Worm (Caenorhabditis elegans) whole organism, L1 larva: Measurements from ENCODE around the gene Y46H3C.5.

Experiments used
- blmp-1 ChIP-seq: fragments of 150-350 bp; optimal IDR thresholded peaks from 2 replicates; lab custom pipeline; 2014; ENCODE audit warnings: missing biosample characterization, missing genetic modification characterization
- ceh-90 ChIP-seq: sonication (generic microtip); optimal IDR thresholded peaks from 2 replicates; lab custom pipeline; 2016; ENCODE audit warnings: missing genetic modification characterization, missing compliant biosample characterization
- ces-1 ChIP-seq: fragments of 150-350 bp; optimal IDR thresholded peaks from 2 replicates; lab custom pipeline; 2014; ENCODE audit warnings: missing biosample characterization, missing genetic modification reagents, missing genetic modification characterization
- hpl-2 ChIP-seq: fragments of 150-350 bp; optimal IDR thresholded peaks from 2 replicates; lab custom pipeline; 2014; ENCODE audit warnings: missing biosample characterization, missing genetic modification reagents, missing genetic modification characterization
- isw-1 ChIP-seq: fragments of 200-800 bp; sonication (Bioruptor generic); IDR thresholded peaks from 2 replicates; pipeline ENCODE4 v1.3.6; 2022; ENCODE audit warnings: missing genetic modification characterization, missing compliant biosample characterization
- jun-1 ChIP-seq: fragments of 150-350 bp; optimal IDR thresholded peaks from 2 replicates; lab custom pipeline; 2014; ENCODE audit warnings: missing biosample characterization, missing genetic modification reagents, missing genetic modification characterization
- mdl-1 ChIP-seq, 2 experiments: fragments of 150-350 bp; optimal IDR thresholded peaks; 2 replicates each; lab custom pipeline; 2014 to 2017; ENCODE audit warnings: missing biosample characterization in 2 of 2, missing genetic modification characterization in 2 of 2, inconsistent platforms in 1 of 2
- mep-1 ChIP-seq: fragments of 150-350 bp; optimal IDR thresholded peaks from 2 replicates; lab custom pipeline; 2014; ENCODE audit warnings: missing biosample characterization, missing genetic modification characterization
- nhr-28 ChIP-seq: fragments of 150-350 bp; optimal IDR thresholded peaks from 2 replicates; lab custom pipeline; 2014; ENCODE audit warnings: missing biosample characterization, missing genetic modification characterization
- nhr-76 ChIP-seq: sonication (generic microtip); optimal IDR thresholded peaks from 2 replicates; lab custom pipeline; 2017; ENCODE audit warnings: missing biosample characterization, missing genetic modification characterization
- sptf-1 ChIP-seq: fragments of 150-350 bp; optimal IDR thresholded peaks from 2 replicates; lab custom pipeline; 2014; ENCODE audit warnings: missing biosample characterization, missing genetic modification characterization
- zag-1 ChIP-seq: fragments of 150-350 bp; optimal IDR thresholded peaks from 2 replicates; lab custom pipeline; 2014; ENCODE audit warnings: missing biosample characterization, missing genetic modification characterization
- ztf-4 ChIP-seq: fragments of 150-350 bp; optimal IDR thresholded peaks from 2 replicates; lab custom pipeline; 2014; ENCODE audit warnings: missing biosample characterization, missing genetic modification characterization

DNA sequence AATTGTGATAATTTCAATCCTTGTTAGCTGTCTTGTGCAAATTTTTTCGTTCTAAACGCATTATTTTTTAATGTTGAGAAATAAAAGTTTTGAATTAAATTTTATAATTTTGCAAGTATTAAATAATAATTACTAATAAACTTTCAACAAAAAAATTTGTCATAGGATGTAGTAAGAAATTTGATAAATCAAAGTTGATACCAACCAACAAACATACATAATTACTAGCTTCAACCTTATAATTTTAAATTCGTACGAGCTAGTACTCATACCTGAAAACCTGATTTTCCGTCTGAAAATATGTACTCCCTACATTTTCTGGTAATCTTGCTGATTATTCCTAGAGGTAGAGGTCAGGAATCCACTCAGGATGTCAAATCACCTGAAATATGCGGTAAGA, 41.2 kb downstream of the Y46H3C.5 start, which contains the start of gene irld-44:
- no peak for TF ChIP-seq nhr-28
- TF ChIP-seq sptf-1 (tag; lab: Kevin White, UChicago), result no peak
- no peak for TF ChIP-seq mep-1 (tag; lab: Kevin White, UChicago)
- no peak for TF ChIP-seq hpl-2
- TF ChIP-seq jun-1 (tag; lab: Kevin White, UChicago), result no peak
- no peak for TF ChIP-seq ces-1 (GFP tag; lab: Kevin White, UChicago)
- TF ChIP-seq nhr-76 (tag; lab: Kevin White, UChicago), result no peak
- TF ChIP-seq zag-1, result no peak
- TF ChIP-seq ceh-90 (tag; lab: Kevin White, UChicago), result no peak
- TF ChIP-seq ztf-4, result no peak
- TF ChIP-seq mdl-1 (tag; optimal IDR thresholded peaks at IDR 0.05; lab: Kevin White, UChicago), result no peak
- TF ChIP-seq isw-1 (GFP tag; lab: Robert Waterston, UW), result no peak
- no peak for TF ChIP-seq blmp-1 (tag; lab: Kevin White, UChicago)
